Worm (Caenorhabditis elegans) whole organism, young adult: ENCODE measurements around the gene C02F12.8.

Source experiments
- B0336.3 ChIP-seq: fragments of 200-800 bp; sonication (Bioruptor generic); IDR thresholded peaks from 2 replicates; pipeline ENCODE4 v1.3.6; 2022; ENCODE audit warnings: missing genetic modification characterization, missing compliant biosample characterization
- C06A6.2 ChIP-seq: fragments of 200-800 bp; sonication (Bioruptor generic); conservative IDR thresholded peaks from 2 replicates; pipeline ENCODE4 v1.3.6; 2022; ENCODE audit warnings: missing genetic modification characterization, missing compliant biosample characterization
- C17E4.6 ChIP-seq: fragments of 200-800 bp; sonication (Bioruptor generic); IDR thresholded peaks from 2 replicates; pipeline ENCODE4 v1.3.6; 2022; ENCODE audit warnings: missing genetic modification reagents, missing genetic modification characterization, missing compliant biosample characterization
- F39B2.1 ChIP-seq: fragments of 200-800 bp; sonication (Bioruptor generic); IDR thresholded peaks from 2 replicates; pipeline ENCODE4 v1.3.6; 2022; ENCODE audit warnings: missing genetic modification reagents, missing genetic modification characterization, missing compliant biosample characterization
- K11D2.4 ChIP-seq: fragments of 200-800 bp; sonication (Bioruptor generic); IDR thresholded peaks from 2 replicates; pipeline ENCODE4 v1.3.6; 2022; ENCODE audit warnings: missing genetic modification reagents, missing genetic modification characterization, missing compliant biosample characterization
- K12H6.12 ChIP-seq: fragments of 200-800 bp; sonication (Bioruptor generic); optimal IDR thresholded peaks from 2 replicates; lab custom pipeline; 2018; ENCODE audit warnings: mild to moderate bottlenecking, missing genetic modification characterization, missing compliant biosample characterization
- athp-1 ChIP-seq: sonication (generic microtip); optimal IDR thresholded peaks from 2 replicates; lab custom pipeline; 2017; ENCODE audit warnings: mild to moderate bottlenecking, missing genetic modification characterization, missing compliant biosample characterization
- attf-6 ChIP-seq: fragments of 200-800 bp; sonication (Bioruptor generic); IDR thresholded peaks from 2 replicates; pipeline ENCODE4 v1.3.6; 2022; ENCODE audit warnings: missing genetic modification reagents, missing genetic modification characterization, missing compliant biosample characterization
- ceh-40 ChIP-seq: fragments of 200-800 bp; sonication (Bioruptor generic); IDR thresholded peaks from 2 replicates; pipeline ENCODE4 v1.3.6; 2022; ENCODE audit warnings: missing genetic modification characterization, missing compliant biosample characterization
- ceh-91 ChIP-seq: fragments of 200-800 bp; sonication (Bioruptor generic); IDR thresholded peaks from 2 replicates; pipeline ENCODE4 v1.3.6; 2022; ENCODE audit warnings: missing genetic modification reagents, missing genetic modification characterization, missing compliant biosample characterization
- die-1 ChIP-seq: sonication (generic microtip); optimal IDR thresholded peaks from 2 replicates; lab custom pipeline; 2016; ENCODE audit warnings: missing genotype, mild to moderate bottlenecking, missing genetic modification characterization, missing compliant biosample characterization
- dox-1 ChIP-seq: fragments of 200-800 bp; sonication (Bioruptor generic); IDR thresholded peaks from 2 replicates; pipeline ENCODE4 v1.3.6; 2022; ENCODE audit warnings: missing genetic modification reagents, missing genetic modification characterization, missing compliant biosample characterization
- dpff-1 ChIP-seq: sonication (generic microtip); optimal IDR thresholded peaks from 2 replicates; lab custom pipeline; 2017; ENCODE audit warnings: mild to moderate bottlenecking, missing genetic modification characterization, missing compliant biosample characterization
- hmg-1.2 ChIP-seq: fragments of 200-800 bp; sonication (Bioruptor generic); IDR thresholded peaks from 2 replicates; pipeline ENCODE4 v1.3.6; 2022; ENCODE audit warnings: missing genetic modification reagents, missing genetic modification characterization, missing compliant biosample characterization
- hmg-20 ChIP-seq: fragments of 200-800 bp; sonication (Bioruptor generic); IDR thresholded peaks from 2 replicates; pipeline ENCODE4 v1.3.6; 2022; ENCODE audit warnings: missing genetic modification reagents, missing genetic modification characterization, missing compliant biosample characterization
- hrde-1 ChIP-seq: sonication (generic microtip); optimal IDR thresholded peaks from 2 replicates; lab custom pipeline; 2016; ENCODE audit warnings: missing genetic modification characterization, mild to moderate bottlenecking, missing compliant biosample characterization, moderate library complexity, missing genotype, missing genetic modification reagents, borderline replicate concordance
- hsf-1 ChIP-seq: fragments of 200-800 bp; sonication (Bioruptor generic); IDR thresholded peaks from 2 replicates; pipeline ENCODE4 v1.3.6; 2022; ENCODE audit warnings: missing genetic modification reagents, missing genetic modification characterization, missing compliant biosample characterization
- let-607 ChIP-seq, 2 experiments: fragments of 200-800 bp in 1 of 2; sonication (Bioruptor generic) in 1 of 2; sonication (generic microtip) in 1 of 2; optimal IDR thresholded peaks; 2 replicates each; lab custom pipeline; 2016 to 2018; ENCODE audit warnings: mild to moderate bottlenecking in 2 of 2, missing compliant biosample characterization in 2 of 2, missing genetic modification characterization in 2 of 2, moderate library complexity in 2 of 2, missing genotype in 1 of 2
- lin-40 ChIP-seq: sonication (generic microtip); optimal IDR thresholded peaks from 2 replicates; lab custom pipeline; 2016; ENCODE audit warnings: missing genetic modification characterization, mild to moderate bottlenecking, missing compliant biosample characterization, missing genotype, missing genetic modification reagents
- lsy-27 ChIP-seq: sonication (generic microtip); optimal IDR thresholded peaks from 2 replicates; lab custom pipeline; 2017; ENCODE audit warnings: missing genetic modification characterization, mild to moderate bottlenecking, missing compliant biosample characterization, antibody characterized with exemption, missing genotype, borderline replicate concordance; ENCODE audit not compliant: insufficient read depth
- nfyb-1 ChIP-seq: fragments of 200-800 bp; sonication (Bioruptor generic); IDR thresholded peaks from 2 replicates; pipeline ENCODE4 v1.3.6; 2022; ENCODE audit warnings: missing genetic modification reagents, missing genetic modification characterization, missing compliant biosample characterization
- nhr-27 ChIP-seq: fragments of 200-800 bp; sonication (Bioruptor generic); optimal IDR thresholded peaks from 2 replicates; lab custom pipeline; 2018; ENCODE audit warnings: mild to moderate bottlenecking, missing genetic modification characterization, moderate library complexity, missing compliant biosample characterization
- nhr-80 ChIP-seq: sonication (generic microtip); optimal IDR thresholded peaks from 2 replicates; lab custom pipeline; 2016; ENCODE audit warnings: missing genetic modification characterization, missing compliant biosample characterization
- pha-4 ChIP-seq: fragments of 150-350 bp; sonication (generic microtip); optimal IDR thresholded peaks from 2 replicates; lab custom pipeline; 2014; ENCODE audit warnings: missing biosample characterization, missing genetic modification reagents, missing genetic modification characterization
- sptf-2 ChIP-seq: fragments of 200-800 bp; sonication (Bioruptor generic); optimal IDR thresholded peaks from 2 replicates; lab custom pipeline; 2018; ENCODE audit warnings: mild to moderate bottlenecking, missing genetic modification characterization, missing compliant biosample characterization
- tbx-9 ChIP-seq: sonication (generic microtip); optimal IDR thresholded peaks from 2 replicates; lab custom pipeline; 2016; ENCODE audit warnings: borderline replicate concordance, missing genetic modification characterization, inconsistent platforms, missing compliant biosample characterization
- tlf-1 ChIP-seq: fragments of 200-800 bp; sonication (Bioruptor generic); optimal IDR thresholded peaks from 2 replicates; lab custom pipeline; 2018; ENCODE audit warnings: mild to moderate bottlenecking, missing genetic modification characterization, missing compliant biosample characterization
- zim-3 ChIP-seq: sonication (generic microtip); optimal IDR thresholded peaks from 2 replicates; lab custom pipeline; 2017; ENCODE audit warnings: mild to moderate bottlenecking, missing genetic modification characterization, moderate library complexity, missing compliant biosample characterization
- ztf-18 ChIP-seq: sonication (generic microtip); optimal IDR thresholded peaks from 2 replicates; lab custom pipeline; 2016; ENCODE audit warnings: missing genotype, mild to moderate bottlenecking, missing genetic modification characterization, missing compliant biosample characterization
- ztf-22 ChIP-seq: fragments of 200-800 bp; sonication (Bioruptor generic); optimal IDR thresholded peaks from 2 replicates; lab custom pipeline; 2018; ENCODE audit warnings: mild to moderate bottlenecking, missing genetic modification characterization, moderate library complexity, missing compliant biosample characterization
- ztf-26 ChIP-seq: sonication (generic microtip); optimal IDR thresholded peaks from 2 replicates; lab custom pipeline; 2017; ENCODE audit warnings: missing genetic modification characterization, missing compliant biosample characterization

Gene C02F12.8

ce11 chrX:3654623-3655022 lies 38.4 kb downstream of the C02F12.8 start, which contains the start of gene R11G1.11:
TSS of gene R11G1.11 (plus strand) at chrX:3654923.
- TF ChIP-seq F39B2.1 (no peak), ztf-18 (tag; lab: Kevin White, UChicago) (no peak), B0336.3 (GFP tag; lab: Robert Waterston, UW) (no peak), C17E4.6 (GFP tag; lab: Robert Waterston, UW) (no peak), athp-1 (tag; lab: Kevin White, UChicago) (no peak), sptf-2 (GFP tag; lab: Kevin White, UChicago) (no peak)
- TF ChIP-seq, all 124 proteins: peak for 0

ce11 chrX:3650100-3650809 lies 42.8 kb downstream of the C02F12.8 start, which contains the start of the genes sax-1 and R11G1.2:
TSS of gene sax-1 (minus strand) at chrX:3650150.
TSS of gene R11G1.2 (plus strand) at chrX:3650614.
- TF ChIP-seq attf-6 (GFP tag; lab: Robert Waterston, UW) = no peak
- TF ChIP-seq ztf-26 (tag; lab: Kevin White, UChicago) = no peak
- TF ChIP-seq ztf-22 (GFP tag; lab: Kevin White, UChicago) = no peak
- no peak for TF ChIP-seq nfyb-1 (GFP tag; lab: Robert Waterston, UW)
- TF ChIP-seq hmg-20 (GFP tag; lab: Robert Waterston, UW) = no peak
- peak in 1 of 2 experiments; percentile 3 for TF ChIP-seq let-607 (tag; optimal IDR thresholded peaks at IDR 0.05; lab: Kevin White, UChicago)
- no peak for TF ChIP-seq lsy-27
- no peak for TF ChIP-seq nhr-27 (tag; lab: Kevin White, UChicago)
- TF ChIP-seq lin-40 (tag; lab: Kevin White, UChicago) = peak; percentile 39
- peak; percentile 42 for TF ChIP-seq nhr-80 (tag; lab: Kevin White, UChicago)
- no peak for TF ChIP-seq ceh-91 (GFP tag; lab: Robert Waterston, UW)
- no peak for TF ChIP-seq hmg-1.2 (GFP tag; lab: Robert Waterston, UW)
- no peak for TF ChIP-seq B0336.3 (GFP tag; lab: Robert Waterston, UW)
- 0 out of 2 replicates have a peak, but pooled peaks have one; percentile 20 for TF ChIP-seq dox-1 (GFP tag; lab: Robert Waterston, UW)

- TF ChIP-seq hsf-1 (GFP tag; lab: Robert Waterston, UW) (0 out of 2 replicates have a peak, but pooled peaks have one; percentile 39), hmg-1.2 (GFP tag; lab: Robert Waterston, UW) (no peak), dpff-1 (tag; lab: Kevin White, UChicago) (no peak), K11D2.4 (GFP tag; lab: Robert Waterston, UW) (0 out of 2 replicates have a peak, but pooled peaks have one; percentile 20)
Measured at ce11 chrX:3645924-3646323, 47.1 kb downstream of the C02F12.8 start.

- TF ChIP-seq ceh-40 (GFP tag; lab: Robert Waterston, UW) (no peak), tlf-1 (no peak), pha-4 (tag; lab: Kevin White, UChicago) (no peak), zim-3 (tag; lab: Kevin White, UChicago) (no peak), C06A6.2 (no peak), tbx-9 (tag; lab: Kevin White, UChicago) (no peak), die-1 (no peak), K12H6.12 (no peak), hrde-1 (tag; lab: Kevin White, UChicago) (no peak)
Measured at ce11 chrX:3644796-3645195, 48.2 kb downstream of the C02F12.8 start, which contains the start of gene tmem-24. TSS of gene tmem-24 (minus strand) at chrX:3644896.
